Fruit fly (Drosophila melanogaster) whole organism, embryonic: ENCODE results near the gene Kal1.

Source experiments
- Asciz ChIP-seq: fragments of 200-800 bp; sonication (Bioruptor generic); optimal IDR thresholded peaks from 2 replicates; lab custom pipeline; 2017; ENCODE audit warnings: missing biosample characterization, mild to moderate bottlenecking, missing genetic modification characterization, missing genetic modification reagents
- Atf6 ChIP-seq: fragments of 200-800 bp; sonication (Bioruptor generic); IDR thresholded peaks from 2 replicates; pipeline ENCODE4 v1.3.6; 2022; ENCODE audit warnings: missing biosample characterization, missing genetic modification characterization
- Bteb2 ChIP-seq: fragments of 200-800 bp; sonication (Bioruptor generic); optimal IDR thresholded peaks from 2 replicates; lab custom pipeline; 2016; ENCODE audit warnings: missing biosample characterization, missing genetic modification characterization
- CG11723 ChIP-seq: fragments of 200-800 bp; sonication (Bioruptor generic); optimal IDR thresholded peaks from 2 replicates; lab custom pipeline; 2017; ENCODE audit warnings: missing biosample characterization, mild to moderate bottlenecking, missing genetic modification characterization
- CG12769 ChIP-seq: fragments of 200-800 bp; sonication (Bioruptor generic); optimal IDR thresholded peaks from 2 replicates; lab custom pipeline; 2019; ENCODE audit warnings: missing biosample characterization, mild to moderate bottlenecking, missing genetic modification characterization, moderate library complexity
- CG14667 ChIP-seq: fragments of 200-800 bp; sonication (Bioruptor generic); IDR thresholded peaks from 2 replicates; pipeline ENCODE4 v1.3.6; 2022; ENCODE audit warnings: missing biosample characterization, missing genetic modification characterization
- CG15514 ChIP-seq: fragments of 200-800 bp; sonication (Bioruptor generic); optimal IDR thresholded peaks from 3 replicates; lab custom pipeline; 2017; ENCODE audit warnings: missing biosample characterization, missing genetic modification characterization, mild to moderate bottlenecking, moderate library complexity, missing genetic modification reagents
- CG1647 ChIP-seq: fragments of 200-800 bp; sonication (Bioruptor generic); optimal IDR thresholded peaks from 3 replicates; lab custom pipeline; 2016; ENCODE audit warnings: missing biosample characterization, missing genetic modification characterization
- CG17359 ChIP-seq: fragments of 200-800 bp; sonication (Bioruptor generic); optimal IDR thresholded peaks from 3 replicates; lab custom pipeline; 2018; ENCODE audit warnings: missing biosample characterization, mild to moderate bottlenecking, missing genetic modification characterization, moderate library complexity
- CG17385 ChIP-seq: fragments of 200-800 bp; sonication (Bioruptor generic); optimal IDR thresholded peaks from 3 replicates; lab custom pipeline; 2018; ENCODE audit warnings: missing biosample characterization, mild to moderate bottlenecking, missing genetic modification characterization
- CG18011 ChIP-seq: fragments of 200-800 bp; sonication (Bioruptor generic); optimal IDR thresholded peaks from 2 replicates; lab custom pipeline; 2017; ENCODE audit warnings: missing biosample characterization, missing genetic modification characterization, mild to moderate bottlenecking, moderate library complexity, missing genotype
- CG18599 ChIP-seq: fragments of 200-800 bp; sonication (Bioruptor generic); optimal IDR thresholded peaks from 3 replicates; lab custom pipeline; 2017; ENCODE audit warnings: missing biosample characterization, missing genetic modification characterization, mild to moderate bottlenecking, moderate library complexity, missing genetic modification reagents
- CG2120 ChIP-seq: fragments of 200-800 bp; sonication (Bioruptor generic); optimal IDR thresholded peaks from 3 replicates; lab custom pipeline; 2016; ENCODE audit warnings: missing biosample characterization, missing genetic modification characterization
- CG31224 ChIP-seq: fragments of 200-800 bp; sonication (Bioruptor generic); IDR thresholded peaks from 2 replicates; pipeline ENCODE4 v1.3.6; 2022; ENCODE audit warnings: missing biosample characterization, missing genetic modification characterization
- CG32772 ChIP-seq: fragments of 200-800 bp; sonication (Bioruptor generic); IDR thresholded peaks from 2 replicates; pipeline ENCODE4 v1.3.6; 2022; ENCODE audit warnings: missing biosample characterization, missing genetic modification characterization
- CG3281 ChIP-seq: fragments of 200-800 bp; sonication (Bioruptor generic); optimal IDR thresholded peaks from 3 replicates; lab custom pipeline; 2017; ENCODE audit warnings: missing biosample characterization, mild to moderate bottlenecking, missing genetic modification characterization
- CG4328 ChIP-seq: fragments of 200-800 bp; sonication (Bioruptor generic); optimal IDR thresholded peaks from 3 replicates; lab custom pipeline; 2017; ENCODE audit warnings: missing biosample characterization, missing genetic modification reagents, missing genetic modification characterization
- CG7745 ChIP-seq: fragments of 200-800 bp; sonication (Bioruptor generic); optimal IDR thresholded peaks from 2 replicates; lab custom pipeline; 2018; ENCODE audit warnings: missing biosample characterization, mild to moderate bottlenecking, missing genetic modification characterization, moderate library complexity
- CG7839 ChIP-seq: fragments of 200-800 bp; sonication (Bioruptor generic); optimal IDR thresholded peaks from 3 replicates; lab custom pipeline; 2018; ENCODE audit warnings: missing biosample characterization, mild to moderate bottlenecking, missing genetic modification characterization, moderate library complexity
- CG9727 ChIP-seq: fragments of 200-800 bp; sonication (Bioruptor generic); optimal IDR thresholded peaks from 3 replicates; lab custom pipeline; 2017; ENCODE audit warnings: missing biosample characterization, mild to moderate bottlenecking, missing genetic modification characterization
- Dip3 ChIP-seq: fragments of 200-800 bp; sonication (Bioruptor generic); optimal IDR thresholded peaks from 3 replicates; lab custom pipeline; 2016; ENCODE audit warnings: missing biosample characterization, missing genetic modification characterization
- Gug ChIP-seq: fragments of 200-800 bp; sonication (Bioruptor generic); IDR thresholded peaks from 4 replicates; pipeline ENCODE4 v1.3.6; 2022; ENCODE audit warnings: missing biosample characterization, missing genetic modification characterization
- HLH3B ChIP-seq: fragments of 200-800 bp; sonication (Bioruptor generic); IDR thresholded peaks from 2 replicates; pipeline ENCODE4 v1.3.6; 2022; ENCODE audit warnings: missing biosample characterization, missing genetic modification characterization
- Hand ChIP-seq: fragments of 200-800 bp; sonication (Bioruptor generic); optimal IDR thresholded peaks from 2 replicates; lab custom pipeline; 2017; ENCODE audit warnings: mild to moderate bottlenecking, missing biosample characterization, missing genetic modification reagents, missing genetic modification characterization
- Hr51 ChIP-seq, 2 experiments: fragments of 200-800 bp; sonication (Bioruptor generic); optimal IDR thresholded peaks; 2 replicates in 1 of 2; 3 replicates in 1 of 2; lab custom pipeline; 2016 to 2018; ENCODE audit warnings: missing biosample characterization in 2 of 2, missing genetic modification characterization in 2 of 2, mild to moderate bottlenecking in 1 of 2, moderate library complexity in 1 of 2
- Meics ChIP-seq: fragments of 200-800 bp; sonication (Bioruptor generic); optimal IDR thresholded peaks from 2 replicates; lab custom pipeline; 2017; ENCODE audit warnings: missing biosample characterization, mild to moderate bottlenecking, missing genetic modification characterization
- NfI ChIP-seq: fragments of 200-800 bp; sonication (Bioruptor generic); optimal IDR thresholded peaks from 3 replicates; lab custom pipeline; 2018; ENCODE audit warnings: missing biosample characterization, mild to moderate bottlenecking, missing genetic modification characterization, moderate library complexity
- Oli ChIP-seq: fragments of 200-800 bp; sonication (Bioruptor generic); optimal IDR thresholded peaks from 2 replicates; lab custom pipeline; 2018; ENCODE audit warnings: missing biosample characterization, mild to moderate bottlenecking, missing genetic modification characterization, moderate library complexity
- Opbp ChIP-seq: fragments of 200-800 bp; sonication (Bioruptor generic); IDR thresholded peaks from 3 replicates; pipeline ENCODE4 v1.3.6; 2022; ENCODE audit warnings: missing biosample characterization, missing genetic modification characterization; ENCODE audit not compliant: partially characterized antibody
- PHDP ChIP-seq: fragments of 200-800 bp; sonication (Bioruptor generic); optimal IDR thresholded peaks from 3 replicates; lab custom pipeline; 2018; ENCODE audit warnings: missing biosample characterization, mild to moderate bottlenecking, missing genetic modification characterization, moderate library complexity
- Pdp1 ChIP-seq, 2 experiments: fragments of 200-800 bp; sonication (Bioruptor generic); optimal IDR thresholded peaks; 3 replicates each; lab custom pipeline; 2016; ENCODE audit warnings: missing biosample characterization in 2 of 2, missing genetic modification characterization in 2 of 2, mild to moderate bottlenecking in 1 of 2, moderate library complexity in 1 of 2
- Ptx1 ChIP-seq: fragments of 200-800 bp; sonication (Bioruptor generic); IDR thresholded peaks from 2 replicates; pipeline ENCODE4 v1.3.6; 2022; ENCODE audit warnings: missing biosample characterization, missing genetic modification characterization
- Sox102F ChIP-seq: fragments of 200-800 bp; sonication (Bioruptor generic); optimal IDR thresholded peaks from 2 replicates; lab custom pipeline; 2018; ENCODE audit warnings: missing biosample characterization, mild to moderate bottlenecking, missing genetic modification characterization, moderate library complexity
- Taf1 ChIP-seq: fragments of 200-800 bp; sonication (Bioruptor generic); IDR thresholded peaks from 2 replicates; pipeline ENCODE4 v1.3.6; 2022; ENCODE audit warnings: missing biosample characterization, missing genetic modification characterization
- Trl ChIP-seq, 3 experiments: fragments of >200 bp in 2 of 3; fragments of 200-800 bp in 1 of 3; sonication (Bioruptor generic) in 1 of 3; optimal IDR thresholded peaks; 2 replicates in 1 of 3; 3 replicates in 2 of 3; lab custom pipeline; 2016 to 2017; ENCODE audit warnings: missing biosample characterization in 1 of 3, missing genetic modification characterization in 1 of 3
- ara ChIP-seq: fragments of 200-800 bp; sonication (Bioruptor generic); IDR thresholded peaks from 2 replicates; pipeline ENCODE4 v1.3.6; 2022; ENCODE audit warnings: missing biosample characterization, missing genetic modification characterization
- ci ChIP-seq: fragments of 200-800 bp; sonication (Bioruptor generic); IDR thresholded peaks from 3 replicates; pipeline ENCODE4 v1.3.6; 2022; ENCODE audit warnings: missing biosample characterization, missing genetic modification characterization
- dysf ChIP-seq: fragments of 200-800 bp; sonication (Bioruptor generic); IDR thresholded peaks from 3 replicates; pipeline ENCODE4 v1.3.6; 2022; ENCODE audit warnings: missing biosample characterization, missing genetic modification characterization
- eve ChIP-seq, 2 experiments: fragments of >200 bp; optimal IDR thresholded peaks; 2 replicates each; lab custom pipeline; 2017; ENCODE audit warnings: missing biosample characterization in 2 of 2, missing genetic modification characterization in 2 of 2
- exex ChIP-seq: fragments of 200-800 bp; sonication (Bioruptor generic); optimal IDR thresholded peaks from 4 replicates; lab custom pipeline; 2018; ENCODE audit warnings: missing biosample characterization, mild to moderate bottlenecking, missing genetic modification characterization, moderate library complexity
- gcm ChIP-seq: fragments of 200-800 bp; sonication (Bioruptor generic); optimal IDR thresholded peaks from 2 replicates; lab custom pipeline; 2019; ENCODE audit warnings: missing biosample characterization, mild to moderate bottlenecking, missing genetic modification characterization, moderate library complexity
- her ChIP-seq: fragments of 200-800 bp; sonication (Bioruptor generic); optimal IDR thresholded peaks from 2 replicates; lab custom pipeline; 2016; ENCODE audit warnings: missing biosample characterization, missing genetic modification characterization
- ind ChIP-seq: fragments of 200-800 bp; sonication (Bioruptor generic); optimal IDR thresholded peaks from 3 replicates; lab custom pipeline; 2016; ENCODE audit warnings: missing biosample characterization, missing genetic modification characterization
- lilli ChIP-seq: fragments of 200-800 bp; sonication (Bioruptor generic); optimal IDR thresholded peaks from 3 replicates; lab custom pipeline; 2016; ENCODE audit warnings: missing biosample characterization, missing genetic modification characterization
- pum ChIP-seq: fragments of 200-800 bp; sonication (Bioruptor generic); optimal IDR thresholded peaks from 2 replicates; lab custom pipeline; 2016; ENCODE audit warnings: missing biosample characterization, missing genetic modification characterization
- repo ChIP-seq: fragments of 200-800 bp; sonication (Bioruptor generic); optimal IDR thresholded peaks from 2 replicates; lab custom pipeline; 2016; ENCODE audit warnings: missing biosample characterization, missing genetic modification characterization
- ro ChIP-seq: fragments of 200-800 bp; sonication (Bioruptor generic); IDR thresholded peaks from 2 replicates; pipeline ENCODE4 v1.3.6; 2022; ENCODE audit warnings: missing biosample characterization, missing genetic modification characterization
- row ChIP-seq: fragments of 200-800 bp; sonication (Bioruptor generic); IDR thresholded peaks from 3 replicates; pipeline ENCODE4 v1.3.6; 2022; ENCODE audit warnings: missing biosample characterization, missing genetic modification characterization
- tin ChIP-seq: fragments of 200-800 bp; sonication (Bioruptor generic); optimal IDR thresholded peaks from 3 replicates; lab custom pipeline; 2016; ENCODE audit warnings: missing biosample characterization, missing genetic modification characterization
- zfh2 ChIP-seq: fragments of 200-800 bp; sonication (Bioruptor generic); optimal IDR thresholded peaks from 2 replicates; lab custom pipeline; 2016; ENCODE audit warnings: missing biosample characterization, missing genetic modification characterization

Kal1 gene

DNA sequence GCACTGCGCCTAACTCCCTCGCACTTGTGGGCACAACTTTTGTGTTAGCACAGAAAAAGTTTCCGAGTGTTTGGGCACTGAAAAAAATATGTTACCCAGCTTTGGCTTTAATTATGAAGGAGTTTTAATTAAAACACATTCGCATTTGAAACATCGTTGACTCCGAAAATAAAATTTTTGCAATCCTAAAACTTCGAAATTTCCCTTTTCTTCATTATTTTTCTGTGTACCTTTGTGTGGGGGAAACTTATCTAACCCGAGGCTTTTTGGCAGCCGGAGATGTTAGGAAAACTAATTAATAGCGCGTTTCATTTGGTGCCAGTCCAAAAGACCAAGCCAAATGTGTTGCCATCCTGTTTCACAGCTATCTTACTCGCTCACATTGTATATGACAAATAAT lies 49.5 kb upstream of the Kal1 start (continued):
- no peak for TF ChIP-seq NfI (GFP tag; lab: Kevin White, UChicago)
- TF ChIP-seq CG7745 (tag; lab: Kevin White, UChicago): no peak
- peak; percentile 14 for TF ChIP-seq CG17385
- TF ChIP-seq repo (GFP tag; lab: Kevin White, UChicago): no peak
- TF ChIP-seq eve (GFP tag; optimal IDR thresholded peaks at IDR 0.05; lab: Kevin White, UChicago): peak in 1 of 2 experiments; percentile 41
- peak; percentile 24 for TF ChIP-seq CG3281 (GFP tag; lab: Kevin White, UChicago)
- peak; percentile 9 for TF ChIP-seq Asciz (GFP tag; lab: Kevin White, UChicago)
- TF ChIP-seq Ptx1 (GFP tag; lab: Robert Waterston, UW): peak; percentile 37; the same call in 1 of the 2 replicates
- no peak for TF ChIP-seq CG11723 (GFP tag; lab: Kevin White, UChicago)
- TF ChIP-seq Taf1 (GFP tag; lab: Robert Waterston, UW): 0 out of 2 replicates have a peak, but pooled peaks have one; percentile 12
- TF ChIP-seq CG12769 (tag; lab: Kevin White, UChicago): peak; percentile 6
- no peak for TF ChIP-seq ci (GFP tag; lab: Robert Waterston, UW)
- peak; percentile 15 for TF ChIP-seq zfh2 (GFP tag; lab: Kevin White, UChicago)
- no peak for TF ChIP-seq CG14667
- peak; percentile 59; the same call in 2 of the 3 replicates for TF ChIP-seq row (GFP tag; lab: Robert Waterston, UW)
- TF ChIP-seq ara: no peak
- TF ChIP-seq Bteb2 (GFP tag; lab: Kevin White, UChicago): no peak
- TF ChIP-seq Hr51 (GFP tag; optimal IDR thresholded peaks at IDR 0.05; lab: Kevin White, UChicago): peak in 1 of 2 experiments; percentile 29
- TF ChIP-seq CG4328 (GFP tag; lab: Kevin White, UChicago): no peak
- TF ChIP-seq CG17359 (tag; lab: Kevin White, UChicago): peak; percentile 7
- TF ChIP-seq Sox102F (GFP tag; lab: Kevin White, UChicago): peak; percentile 36
- TF ChIP-seq exex (tag; lab: Kevin White, UChicago): no peak
- TF ChIP-seq Opbp (GFP tag; lab: Robert Waterston, UW): no peak
- no peak for TF ChIP-seq tin (GFP tag; lab: Kevin White, UChicago)
- no peak for TF ChIP-seq her (GFP tag; lab: Kevin White, UChicago)
- TF ChIP-seq CG7839 (tag; lab: Kevin White, UChicago): peak; percentile 18
- no peak for TF ChIP-seq pum (GFP tag; lab: Kevin White, UChicago)
- TF ChIP-seq Atf6: 0 out of 2 replicates have a peak, but pooled peaks have one; percentile 18
- 0 out of 3 replicates have a peak, but pooled peaks have one; percentile 12 for TF ChIP-seq dysf (GFP tag; lab: Robert Waterston, UW)
- TF ChIP-seq Trl (optimal IDR thresholded peaks at IDR 0.05; lab: Kevin White, UChicago): no peak
- TF ChIP-seq Trl (GFP tag; optimal IDR thresholded peaks at IDR 0.05; lab: Kevin White, UChicago): no peak
- peak; percentile 77 for TF ChIP-seq CG18599 (GFP tag; lab: Kevin White, UChicago)
- peak; percentile 40 for TF ChIP-seq Meics (GFP tag; lab: Kevin White, UChicago)
- no peak for TF ChIP-seq ro (GFP tag; lab: Robert Waterston, UW)
- peak; percentile 39 for TF ChIP-seq PHDP (tag; lab: Kevin White, UChicago)
- peak; percentile 20 for TF ChIP-seq Oli
- no peak for TF ChIP-seq CG31224 (GFP tag; lab: Robert Waterston, UW)
- TF ChIP-seq Pdp1 (GFP tag; optimal IDR thresholded peaks at IDR 0.05; lab: Kevin White, UChicago): peak in 1 of 2 experiments; percentile 2
- TF ChIP-seq Dip3: peak; percentile 2
- peak; percentile 8 for TF ChIP-seq ind (GFP tag; lab: Kevin White, UChicago)
- no peak for TF ChIP-seq Gug (GFP tag; lab: Robert Waterston, UW)
- TF ChIP-seq gcm (GFP tag; lab: Kevin White, UChicago): no peak
- TF ChIP-seq CG2120 (GFP tag; lab: Kevin White, UChicago): peak; percentile 35
- peak; percentile 41 for TF ChIP-seq CG15514
- TF ChIP-seq CG18011 (GFP tag; lab: Kevin White, UChicago): no peak
- TF ChIP-seq CG32772 (GFP tag; lab: Robert Waterston, UW): 0 out of 2 replicates have a peak, but pooled peaks have one; percentile 22
- 0 out of 2 replicates have a peak, but pooled peaks have one; percentile 18 for TF ChIP-seq HLH3B (GFP tag; lab: Robert Waterston, UW)
- no peak for TF ChIP-seq CG1647 (GFP tag; lab: Kevin White, UChicago)
- TF ChIP-seq CG9727: no peak
- TF ChIP-seq Hand (GFP tag; lab: Kevin White, UChicago): peak; percentile 31
- peak; percentile 45 for TF ChIP-seq lilli (GFP tag; lab: Kevin White, UChicago)
